Worm (Caenorhabditis elegans): ENCODE results near the gene Y48B6A.10.

ce11 chrII:14176642-14177041 lies 37.6 kb upstream of the Y48B6A.10 start:
- TF ChIP-seq nhr-28 (tag; optimal IDR thresholded peaks at IDR 0.05): no peak
- no peak for TF ChIP-seq daf-19 (GFP tag; conservative IDR thresholded peaks at IDR 0.05)
- no peak for TF ChIP-seq pha-4 (GFP tag; IDR thresholded peaks at IDR 0.05)
- no peak for TF ChIP-seq pha-4 (tag; optimal IDR thresholded peaks at IDR 0.05)
- no peak for TF ChIP-seq lin-1 (GFP tag; IDR thresholded peaks at IDR 0.05)
- no peak for TF ChIP-seq madf-5 (GFP tag; IDR thresholded peaks at IDR 0.05)
- no peak for TF ChIP-seq aly-2 (tag; optimal IDR thresholded peaks at IDR 0.05)
- TF ChIP-seq nhr-48 (tag; optimal IDR thresholded peaks at IDR 0.05): no peak
- TF ChIP-seq egl-27 (tag; optimal IDR thresholded peaks at IDR 0.05): no peak
- no peak for TF ChIP-seq sdz-12 (GFP tag; optimal IDR thresholded peaks at IDR 0.05)
- no peak for TF ChIP-seq T26A8.4 (GFP tag; IDR thresholded peaks at IDR 0.05)
- no peak for TF ChIP-seq fos-1 (tag; optimal IDR thresholded peaks at IDR 0.05)
